Fruit fly (Drosophila melanogaster): ENCODE results near the gene CG4287.

DNA sequence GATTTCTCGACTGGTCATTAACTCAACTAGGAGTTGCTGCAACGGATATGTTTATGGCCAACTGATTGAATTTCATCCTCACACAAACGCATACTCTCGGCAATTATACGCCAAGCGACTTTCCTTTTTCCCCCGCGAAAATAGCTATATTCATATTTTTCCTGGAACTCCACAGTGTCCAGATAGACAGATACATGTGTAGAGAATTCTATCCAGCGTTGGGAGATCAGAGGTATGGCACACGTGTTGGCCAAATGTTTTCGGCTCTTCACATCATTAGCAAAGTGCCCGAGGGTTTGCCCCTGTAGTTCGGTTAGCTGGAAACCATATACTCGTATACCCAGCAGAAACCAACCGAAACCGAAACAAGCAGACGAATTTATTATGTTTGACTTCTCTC is 41.9 kb downstream of the CG4287 start:
- no peak for TF ChIP-seq pan (optimal IDR thresholded peaks at IDR 0.05)
- no peak for TF ChIP-seq psq (optimal IDR thresholded peaks at IDR 0.05)
- TF ChIP-seq Dll (optimal IDR thresholded peaks at IDR 0.05): no peak
- no peak for TF ChIP-seq CG8478 (optimal IDR thresholded peaks at IDR 0.05)
- TF ChIP-seq usp (GFP tag; optimal IDR thresholded peaks at IDR 0.05): no peak
